Worm (Caenorhabditis elegans): ENCODE results near the gene cul-2.

The cul-2 gene

ce11 chrIII:13712854-13713293 lies 25.8 kb downstream of the cul-2 start (continued):
- no peak for TF ChIP-seq fkh-10 (GFP tag; optimal IDR thresholded peaks at IDR 0.05)

DNA sequence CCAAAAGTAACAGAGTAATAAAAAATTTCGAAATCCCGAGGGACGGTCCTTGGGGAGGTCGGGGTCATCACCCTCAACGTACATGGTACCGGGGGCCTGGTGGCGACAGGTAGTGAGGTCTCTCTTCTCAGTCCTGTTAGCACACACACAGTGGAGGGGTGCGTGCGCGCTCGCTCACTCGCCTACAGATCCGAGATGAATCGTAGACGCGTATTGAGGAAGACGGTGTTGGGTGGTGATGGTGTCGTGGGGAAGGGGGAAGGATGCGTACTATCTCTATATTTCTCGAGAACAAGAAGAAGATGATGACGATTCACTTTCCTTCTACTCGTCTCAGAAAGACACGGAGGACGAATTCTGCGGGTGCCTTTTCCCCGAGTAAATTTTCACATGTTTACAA lies 26.7 kb downstream of the cul-2 start:
- TF ChIP-seq egl-5 (tag; optimal IDR thresholded peaks at IDR 0.05) (no peak), nhr-25 (tag; optimal IDR thresholded peaks at IDR 0.05) (peak; percentile 16)

DNA sequence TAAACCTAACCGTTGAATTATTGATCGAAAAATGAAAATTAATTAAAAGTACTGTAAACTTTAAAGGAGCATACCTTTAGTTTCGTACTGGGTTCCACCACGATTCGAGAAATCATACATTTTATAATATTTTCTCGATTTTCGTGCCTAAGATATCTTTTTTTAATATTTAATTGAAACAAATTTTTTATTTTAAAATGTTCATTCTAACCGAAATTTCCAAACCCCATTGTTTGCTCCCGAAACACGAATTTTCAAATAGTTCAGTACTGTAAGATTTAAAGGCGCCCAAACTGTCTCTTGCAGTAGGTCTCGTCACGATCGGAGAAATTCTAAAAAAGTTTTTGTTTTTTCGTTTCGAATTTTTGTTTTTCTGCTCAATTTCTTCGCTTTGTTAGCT lies 27.9 kb downstream of the cul-2 start:
- TF ChIP-seq ceh-28 (tag; optimal IDR thresholded peaks at IDR 0.05) (no peak), ztf-4 (tag; optimal IDR thresholded peaks at IDR 0.05) (no peak), egl-27 (tag; optimal IDR thresholded peaks at IDR 0.05) (no peak), unc-62 (GFP tag; optimal IDR thresholded peaks at IDR 0.05) (no peak), daf-12 (tag; optimal IDR thresholded peaks at IDR 0.05) (no peak), snpc-4 (tag; optimal IDR thresholded peaks at IDR 0.05) (no peak), nhr-43 (tag; optimal IDR thresholded peaks at IDR 0.05; ENCODE audit: poor library complexity, severe bottlenecking) (no peak), ceh-82 (tag; optimal IDR thresholded peaks at IDR 0.05) (no peak), ceh-16 (tag; optimal IDR thresholded peaks at IDR 0.05) (no peak), nhr-28 (tag; optimal IDR thresholded peaks at IDR 0.05) (no peak), R02D3.7 (tag; optimal IDR thresholded peaks at IDR 0.05) (no peak), nhr-23 (tag; optimal IDR thresholded peaks at IDR 0.05) (no peak), ZK546.5 (tag; optimal IDR thresholded peaks at IDR 0.05) (no peak), mml-1 (tag; optimal IDR thresholded peaks at IDR 0.05) (no peak), egl-5 (tag; optimal IDR thresholded peaks at IDR 0.05) (no peak), ztf-11 (tag; optimal IDR thresholded peaks at IDR 0.05) (no peak)

DNA sequence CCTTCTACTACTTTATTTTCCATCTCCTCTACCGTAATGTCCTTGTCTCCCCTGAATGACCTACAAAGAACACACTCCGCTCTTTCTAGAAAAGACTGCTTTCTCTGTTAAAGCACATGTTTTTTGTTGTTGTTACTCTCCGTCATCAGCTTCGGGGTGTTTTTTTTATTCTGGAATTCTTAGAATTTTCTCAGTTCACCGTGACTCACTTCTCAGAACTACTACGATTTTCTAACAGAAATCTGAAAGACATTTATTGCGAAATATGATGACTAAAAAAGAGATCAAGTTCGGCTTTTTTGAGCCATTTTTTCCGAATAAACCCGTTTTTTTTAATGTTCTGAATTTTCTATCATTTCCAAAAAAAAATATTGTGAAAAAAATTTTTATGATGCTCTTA lies 29.2 kb downstream of the cul-2 start:
- peak; percentile 31 for TF ChIP-seq nhr-25 (tag; optimal IDR thresholded peaks at IDR 0.05)
- TF ChIP-seq nhr-11 (tag; optimal IDR thresholded peaks at IDR 0.05): peak; percentile 63
- no peak for TF ChIP-seq nhr-23 (tag; optimal IDR thresholded peaks at IDR 0.05)
- TF ChIP-seq skn-1 (tag; optimal IDR thresholded peaks at IDR 0.05): peak; percentile 73

DNA sequence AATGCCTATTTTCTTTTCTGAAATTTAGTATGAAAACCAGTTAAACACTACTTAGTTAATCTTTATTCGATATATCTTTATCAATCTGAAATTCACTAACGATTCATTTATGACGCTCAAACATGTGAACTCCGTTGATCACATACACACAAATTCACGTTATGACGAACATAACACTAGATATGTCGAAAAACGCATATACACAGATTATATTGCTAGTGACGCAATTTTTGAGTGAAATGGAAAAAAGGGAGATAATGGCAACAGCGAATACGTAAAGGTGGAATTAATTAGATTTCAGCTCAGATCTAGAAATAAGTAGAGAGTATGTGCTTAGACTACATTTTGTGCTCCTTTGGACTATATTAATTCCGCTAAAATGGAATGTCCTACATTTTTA lies 29.8 kb downstream of the cul-2 start:
- TF ChIP-seq eor-1 (tag; optimal IDR thresholded peaks at IDR 0.05): no peak
- TF ChIP-seq skn-1 (tag; optimal IDR thresholded peaks at IDR 0.05): no peak
- no peak for TF ChIP-seq pqm-1 (tag; optimal IDR thresholded peaks at IDR 0.05)
- TF ChIP-seq elt-2 (tag; optimal IDR thresholded peaks at IDR 0.05): no peak
- no peak for TF ChIP-seq mdl-1 (tag; optimal IDR thresholded peaks at IDR 0.05)
- TF ChIP-seq mml-1 (tag; optimal IDR thresholded peaks at IDR 0.05): no peak
- no peak for TF ChIP-seq sea-2 (GFP tag; optimal IDR thresholded peaks at IDR 0.05)
- no peak for TF ChIP-seq snpc-4 (tag; optimal IDR thresholded peaks at IDR 0.05)
- TF ChIP-seq nfya-1 (tag; optimal IDR thresholded peaks at IDR 0.05; ENCODE audit: insufficient read depth): no peak
- no peak for TF ChIP-seq nhr-28 (tag; optimal IDR thresholded peaks at IDR 0.05)
- TF ChIP-seq pha-4 (tag; optimal IDR thresholded peaks at IDR 0.05): no peak
- TF ChIP-seq ZK546.5 (tag; optimal IDR thresholded peaks at IDR 0.05): no peak
- no peak for TF ChIP-seq ceh-28 (tag; optimal IDR thresholded peaks at IDR 0.05)
- no peak for TF ChIP-seq ztf-4 (tag; optimal IDR thresholded peaks at IDR 0.05)
- no peak for TF ChIP-seq daf-12 (tag; optimal IDR thresholded peaks at IDR 0.05)
- TF ChIP-seq zag-1 (tag; optimal IDR thresholded peaks at IDR 0.05): no peak

ce11 chrIII:13717505-13717904 lies 30.4 kb downstream of the cul-2 start:
- TF ChIP-seq ceh-16 (tag; optimal IDR thresholded peaks at IDR 0.05) (no peak), lsy-12 (tag; optimal IDR thresholded peaks at IDR 0.05) (peak; percentile 26), nhr-11 (tag; optimal IDR thresholded peaks at IDR 0.05) (no peak), skn-1 (tag; optimal IDR thresholded peaks at IDR 0.05) (no peak), nhr-25 (tag; optimal IDR thresholded peaks at IDR 0.05) (peak; percentile 93), nhr-43 (tag; optimal IDR thresholded peaks at IDR 0.05; ENCODE audit: poor library complexity, severe bottlenecking) (peak; percentile 40), nhr-23 (tag; optimal IDR thresholded peaks at IDR 0.05) (peak; percentile 66), elt-2 (tag; optimal IDR thresholded peaks at IDR 0.05) (no peak), jun-1 (tag; optimal IDR thresholded peaks at IDR 0.05) (peak; percentile 33), lin-15B (tag; optimal IDR thresholded peaks at IDR 0.05) (peak; percentile 27), lin-39 (tag; optimal IDR thresholded peaks at IDR 0.05) (peak; percentile 73), egl-5 (tag; optimal IDR thresholded peaks at IDR 0.05) (peak; percentile 53), nhr-12 (tag; optimal IDR thresholded peaks at IDR 0.05) (no peak), pha-4 (tag; optimal IDR thresholded peaks at IDR 0.05) (peak; percentile 72), nhr-237 (tag; optimal IDR thresholded peaks at IDR 0.05) (no peak), nhr-67 (tag; optimal IDR thresholded peaks at IDR 0.05) (no peak), nfya-1 (tag; optimal IDR thresholded peaks at IDR 0.05; ENCODE audit: insufficient read depth) (peak; percentile 79), sea-2 (GFP tag; optimal IDR thresholded peaks at IDR 0.05) (no peak), hmg-11 (tag; optimal IDR thresholded peaks at IDR 0.05) (peak; percentile 74), ama-1 (optimal IDR thresholded peaks at IDR 0.05) (peak; percentile 9)
